Fruit fly (Drosophila melanogaster) whole organism, pupa: Measurements from ENCODE around the gene NK7.1.

Experiments
- CG13204 ChIP-seq: fragments of 200-800 bp; sonication (Bioruptor generic); optimal IDR thresholded peaks from 2 replicates; lab custom pipeline; 2018; ENCODE audit warnings: missing biosample characterization, mild to moderate bottlenecking, missing genetic modification characterization, moderate library complexity
- CG14655 ChIP-seq: fragments of 200-800 bp; sonication (Bioruptor generic); optimal IDR thresholded peaks from 3 replicates; lab custom pipeline; 2017; ENCODE audit warnings: mild to moderate bottlenecking, missing biosample characterization, missing genetic modification reagents, missing genetic modification characterization
- CG32121 ChIP-seq: fragments of 200-800 bp; sonication (Bioruptor generic); IDR thresholded peaks from 2 replicates; pipeline ENCODE4 v1.3.6; 2022; ENCODE audit warnings: missing biosample characterization, missing genetic modification characterization
- CG34367 ChIP-seq: fragments of 200-800 bp; sonication (Bioruptor generic); optimal IDR thresholded peaks from 2 replicates; lab custom pipeline; 2018; ENCODE audit warnings: missing biosample characterization, mild to moderate bottlenecking, missing genetic modification characterization
- CG4496 ChIP-seq: fragments of 200-800 bp; sonication (Bioruptor generic); IDR thresholded peaks from 3 replicates; pipeline ENCODE4 v1.3.6; 2022; ENCODE audit warnings: missing biosample characterization, missing genetic modification characterization
- CG9948 ChIP-seq: fragments of 200-800 bp; sonication (Bioruptor generic); optimal IDR thresholded peaks from 2 replicates; lab custom pipeline; 2018; ENCODE audit warnings: missing biosample characterization, mild to moderate bottlenecking, missing genetic modification characterization, moderate library complexity
- EcR ChIP-seq: fragments of 200-800 bp; sonication (Bioruptor generic); optimal IDR thresholded peaks from 3 replicates; lab custom pipeline; 2019; ENCODE audit warnings: missing biosample characterization, missing genetic modification characterization, mild to moderate bottlenecking, moderate library complexity, missing genetic modification reagents
- Ets98B ChIP-seq: fragments of 200-800 bp; sonication (Bioruptor generic); IDR thresholded peaks from 2 replicates; pipeline ENCODE4 v1.3.6; 2022; ENCODE audit warnings: missing biosample characterization, missing genetic modification characterization

dm6 chr3R:14292307-14292711, 80.4 kb downstream of the NK7.1 start:
- peak; percentile 37; the same call in 1 of the 2 replicates for TF ChIP-seq CG32121
- TF ChIP-seq EcR (GFP tag; lab: Kevin White, UChicago) = no peak
- no peak for TF ChIP-seq CG13204
- peak; percentile 45 for TF ChIP-seq CG34367 (tag; lab: Kevin White, UChicago)
- no peak for TF ChIP-seq Ets98B (GFP tag; lab: Robert Waterston, UW)
- peak; percentile 72 for TF ChIP-seq CG9948
- peak; percentile 80 for TF ChIP-seq CG14655 (GFP tag; lab: Kevin White, UChicago)
- peak; percentile 30; the same call in 1 of the 3 replicates for TF ChIP-seq CG4496
